Worm (Caenorhabditis elegans): ENCODE measurements around the gene F20D6.15.

- no peak for TF ChIP-seq W03F9.2 (tag; optimal IDR thresholded peaks at IDR 0.05)
- no peak for TF ChIP-seq him-1 (tag; optimal IDR thresholded peaks at IDR 0.05)
These were observed 9.2 kb downstream of the F20D6.15 start, which contains the start of gene srp-7 for ce11 chrV:8178914-8179542.

Measured in whole organism, L4/young adult.